Worm (Caenorhabditis elegans) whole organism, L4 larva: ENCODE results near the gene fbxc-34.

ENCODE experiments used
- R02D3.7 ChIP-seq: fragments of 150-350 bp; sonication (generic microtip); optimal IDR thresholded peaks from 3 replicates; lab custom pipeline; 2014; ENCODE audit warnings: missing biosample characterization, missing genetic modification characterization
- ceh-82 ChIP-seq: sonication (generic microtip); optimal IDR thresholded peaks from 2 replicates; lab custom pipeline; 2017; ENCODE audit warnings: missing biosample characterization, missing genetic modification characterization
- fkh-10 ChIP-seq: fragments of 150-350 bp; optimal IDR thresholded peaks from 2 replicates; lab custom pipeline; 2014; ENCODE audit warnings: missing biosample characterization, missing genetic modification reagents, missing genetic modification characterization
- jun-1 ChIP-seq: fragments of 150-350 bp; optimal IDR thresholded peaks from 2 replicates; lab custom pipeline; 2014; ENCODE audit warnings: missing biosample characterization, missing genetic modification reagents, missing genetic modification characterization

- TF ChIP-seq R02D3.7 (no peak), jun-1 (tag; lab: Kevin White, UChicago) (no peak), fkh-10 (no peak), ceh-82 (tag; lab: Kevin White, UChicago) (no peak)
These were observed 22.1 kb downstream of the fbxc-34 start for ce11 chrII:953052-953451.
